Worm (Caenorhabditis elegans) whole organism, early embryonic: Measurements from ENCODE around the gene F26F12.5.

ENCODE experiments used
- F13C5.2 ChIP-seq: sonication (generic microtip); optimal IDR thresholded peaks from 2 replicates; lab custom pipeline; 2017; ENCODE audit warnings: mild to moderate bottlenecking, missing genetic modification characterization, inconsistent platforms, missing compliant biosample characterization
- aly-1 ChIP-seq: sonication (generic microtip); optimal IDR thresholded peaks from 2 replicates; lab custom pipeline; 2016; ENCODE audit warnings: missing genetic modification characterization, missing compliant biosample characterization
- ama-1 ChIP-seq: fragments of 150-350 bp; optimal IDR thresholded peaks from 2 replicates; lab custom pipeline; 2014
- ceh-13 ChIP-seq: fragments of 200-800 bp; sonication (Bioruptor generic); optimal IDR thresholded peaks from 2 replicates; lab custom pipeline; 2018; ENCODE audit warnings: mild to moderate bottlenecking, missing genetic modification characterization, missing compliant biosample characterization
- ceh-36 ChIP-seq: sonication (generic microtip); optimal IDR thresholded peaks from 2 replicates; lab custom pipeline; 2016; ENCODE audit warnings: missing genetic modification characterization, inconsistent platforms, missing compliant biosample characterization
- scrt-1 ChIP-seq: fragments of 200-800 bp; sonication (Bioruptor generic); IDR thresholded peaks from 2 replicates; pipeline ENCODE4 v1.3.6; 2022; ENCODE audit warnings: missing genetic modification characterization, missing compliant biosample characterization
- sea-1 ChIP-seq: fragments of 200-800 bp; sonication (Bioruptor generic); conservative IDR thresholded peaks from 2 replicates; pipeline ENCODE4 v1.3.6; 2022; ENCODE audit warnings: missing genetic modification characterization, missing compliant biosample characterization

ce11 chrV:5850671-5851070, 14.3 kb downstream of the F26F12.5 start:
- TF ChIP-seq ama-1 (no peak), ceh-36 (no peak), sea-1 (GFP tag; lab: Robert Waterston, UW) (no peak), F13C5.2 (no peak), aly-1 (tag; lab: Kevin White, UChicago) (no peak), ceh-13 (GFP tag; lab: Kevin White, UChicago) (no peak), scrt-1 (GFP tag; lab: Robert Waterston, UW) (no peak)
